Fruit fly (Drosophila melanogaster) whole organism, wandering third instar larva: ENCODE measurements around the gene Takl2.

Source experiments
- Abd-B ChIP-seq: fragments of >200 bp; optimal IDR thresholded peaks from 2 replicates; lab custom pipeline; 2017; ENCODE audit warnings: missing biosample characterization, missing genetic modification characterization
- CG32264 ChIP-seq: fragments of 200-800 bp; sonication (Bioruptor generic); optimal IDR thresholded peaks from 2 replicates; lab custom pipeline; 2016; ENCODE audit warnings: missing biosample characterization, missing genetic modification characterization
- CG9705 ChIP-seq: fragments of 200-800 bp; sonication (Bioruptor generic); optimal IDR thresholded peaks from 2 replicates; lab custom pipeline; 2018; ENCODE audit warnings: missing biosample characterization, mild to moderate bottlenecking, missing genetic modification characterization
- CrebA ChIP-seq: fragments of 200-800 bp; sonication (Bioruptor generic); optimal IDR thresholded peaks from 2 replicates; lab custom pipeline; 2016; ENCODE audit warnings: missing biosample characterization, mild to moderate bottlenecking, missing genetic modification characterization, borderline replicate concordance
- Dfd ChIP-seq: fragments of >200 bp; optimal IDR thresholded peaks from 2 replicates; lab custom pipeline; 2017; ENCODE audit warnings: missing biosample characterization, missing genetic modification characterization
- Dif ChIP-seq: fragments of 200-275, 200-300 bp; sonication (Bioruptor generic); optimal IDR thresholded peaks from 2 replicates; lab custom pipeline; 2018; ENCODE audit warnings: missing biosample characterization, missing genetic modification characterization; ENCODE audit not compliant: partially characterized antibody
- GATAd ChIP-seq: sonication (Bioruptor generic); optimal IDR thresholded peaks from 2 replicates; lab custom pipeline; 2016; ENCODE audit warnings: missing biosample characterization, missing genetic modification characterization
- HLH106 ChIP-seq: fragments of 200-800 bp; optimal IDR thresholded peaks from 3 replicates; lab custom pipeline; 2019; ENCODE audit warnings: missing biosample characterization, mild to moderate bottlenecking, missing genetic modification characterization, moderate library complexity
- Hr78 ChIP-seq: fragments of >200 bp; optimal IDR thresholded peaks from 2 replicates; lab custom pipeline; 2017; ENCODE audit warnings: missing biosample characterization, missing genetic modification characterization
- Hr83 ChIP-seq: fragments of 200-300 bp; sonication (Bioruptor generic); optimal IDR thresholded peaks from 2 replicates; lab custom pipeline; 2016; ENCODE audit warnings: missing biosample characterization, mild to moderate bottlenecking, missing genetic modification characterization, moderate library complexity; ENCODE audit not compliant: poor library complexity, severe bottlenecking
- Jra ChIP-seq: sonication (Bioruptor generic); optimal IDR thresholded peaks from 2 replicates; lab custom pipeline; 2016; ENCODE audit warnings: missing biosample characterization, missing genetic modification characterization
- Mio ChIP-seq: sonication (Bioruptor generic); optimal IDR thresholded peaks from 2 replicates; lab custom pipeline; 2016; ENCODE audit warnings: missing biosample characterization, missing genetic modification characterization
- Myc ChIP-seq: fragments of >200 bp; optimal IDR thresholded peaks from 2 replicates; lab custom pipeline; 2017
- N ChIP-seq: fragments of >200 bp; optimal IDR thresholded peaks from 2 replicates; lab custom pipeline; 2018; ENCODE audit warnings: missing biosample characterization, missing external identifiers, missing genetic modification characterization
- OdsH ChIP-seq: fragments of 200-800 bp; sonication (Bioruptor generic); optimal IDR thresholded peaks from 2 replicates; lab custom pipeline; 2016; ENCODE audit warnings: missing biosample characterization, mild to moderate bottlenecking, missing genetic modification characterization
- Rel ChIP-seq, 2 experiments: fragments of 200-800 bp; sonication (Bioruptor generic) in 1 of 2; optimal IDR thresholded peaks; 2 replicates in 1 of 2; 3 replicates in 1 of 2; lab custom pipeline; 2016 to 2019; ENCODE audit warnings: mild to moderate bottlenecking in 2 of 2, missing biosample characterization in 2 of 2, missing genetic modification characterization in 2 of 2, moderate library complexity in 1 of 2
- Sp1 ChIP-seq: fragments of 200-800 bp; sonication (Bioruptor generic); optimal IDR thresholded peaks from 3 replicates; lab custom pipeline; 2019; ENCODE audit warnings: missing biosample characterization, mild to moderate bottlenecking, missing genetic modification characterization, moderate library complexity
- Vsx2 ChIP-seq: fragments of 200-300, 225-300 bp; sonication (Bioruptor generic); optimal IDR thresholded peaks from 2 replicates; lab custom pipeline; 2018; ENCODE audit warnings: missing biosample characterization, missing genetic modification characterization; ENCODE audit not compliant: partially characterized antibody
- brk ChIP-seq: fragments of 200-800 bp; sonication (Bioruptor generic); optimal IDR thresholded peaks from 2 replicates; lab custom pipeline; 2016; ENCODE audit warnings: missing biosample characterization, mild to moderate bottlenecking, missing genetic modification characterization
- dl ChIP-seq, 2 experiments: fragments of 175-275, 200-275 bp in 1 of 2; fragments of 200-275 bp in 1 of 2; sonication (Bioruptor generic); optimal IDR thresholded peaks; lab custom pipeline; 2018; ENCODE audit warnings: mild to moderate bottlenecking in 2 of 2, missing biosample characterization in 2 of 2, missing genetic modification characterization in 2 of 2, moderate library complexity in 2 of 2; ENCODE audit not compliant: partially characterized antibody in 2 of 2, insufficient read depth in 1 of 2
- dmrt93B ChIP-seq: fragments of 200-800 bp; sonication (Bioruptor generic); optimal IDR thresholded peaks from 2 replicates; lab custom pipeline; 2018; ENCODE audit warnings: missing biosample characterization, mild to moderate bottlenecking, missing genetic modification characterization
- dsf ChIP-seq: sonication (Bioruptor generic); optimal IDR thresholded peaks from 2 replicates; lab custom pipeline; 2016; ENCODE audit warnings: missing biosample characterization, missing genetic modification characterization, borderline replicate concordance
- ey ChIP-seq: fragments of 200-800 bp; sonication (Bioruptor generic); optimal IDR thresholded peaks from 2 replicates; lab custom pipeline; 2016; ENCODE audit warnings: missing biosample characterization, missing genetic modification characterization
- fru ChIP-seq: fragments of 200-800 bp; sonication (Bioruptor generic); optimal IDR thresholded peaks from 3 replicates; lab custom pipeline; 2016; ENCODE audit warnings: missing biosample characterization, mild to moderate bottlenecking, missing genetic modification characterization
- h ChIP-seq: fragments of 200-800 bp; sonication (Bioruptor generic); optimal IDR thresholded peaks from 3 replicates; lab custom pipeline; 2016; ENCODE audit warnings: missing biosample characterization, mild to moderate bottlenecking, missing genetic modification characterization
- jim ChIP-seq: fragments of 175-275, 200-325 bp; sonication (Bioruptor generic); optimal IDR thresholded peaks from 2 replicates; lab custom pipeline; 2016; ENCODE audit warnings: missing biosample characterization, mild to moderate bottlenecking, missing genetic modification characterization
- psq ChIP-seq: fragments of 200-800 bp; sonication (Bioruptor generic); optimal IDR thresholded peaks from 3 replicates; lab custom pipeline; 2017; ENCODE audit warnings: missing biosample characterization, mild to moderate bottlenecking, missing genetic modification characterization, moderate library complexity
- rgr ChIP-seq: fragments of 200-800 bp; sonication (Bioruptor generic); optimal IDR thresholded peaks from 3 replicates; lab custom pipeline; 2016; ENCODE audit warnings: missing biosample characterization, mild to moderate bottlenecking, missing genetic modification characterization
- sage ChIP-seq: fragments of 200-800 bp; sonication (Bioruptor generic); optimal IDR thresholded peaks from 2 replicates; lab custom pipeline; 2016; ENCODE audit warnings: missing biosample characterization, mild to moderate bottlenecking, missing genetic modification characterization
- tai ChIP-seq: sonication (Bioruptor generic); optimal IDR thresholded peaks from 2 replicates; lab custom pipeline; 2016; ENCODE audit warnings: missing biosample characterization, missing genetic modification characterization
- usp ChIP-seq: fragments of >200 bp; optimal IDR thresholded peaks from 2 replicates; lab custom pipeline; 2017; ENCODE audit warnings: missing biosample characterization, missing genetic modification characterization
- woc ChIP-seq: sonication (Bioruptor generic); optimal IDR thresholded peaks from 2 replicates; lab custom pipeline; 2016; ENCODE audit warnings: missing biosample characterization, mild to moderate bottlenecking, missing genetic modification characterization

Takl2 gene

dm6 chr3R:22719607-22719949 is 14.1 kb downstream of the Takl2 start:
- TF ChIP-seq Dfd (GFP tag; lab: Kevin White, UChicago) (no peak), jim (GFP tag; lab: Kevin White, UChicago) (no peak), fru (GFP tag; lab: Kevin White, UChicago) (peak; percentile 6), Hr83 (no peak)

dm6 chr3R:22718937-22719606 is 14.6 kb downstream of the Takl2 start:
- TF ChIP-seq woc (GFP tag; lab: Kevin White, UChicago) (no peak), Abd-B (GFP tag; lab: Kevin White, UChicago) (no peak), rgr (no peak), CrebA (no peak), Myc (lab: Kevin White, UChicago) (no peak), jim (GFP tag; lab: Kevin White, UChicago) (no peak), psq (GFP tag; lab: Kevin White, UChicago) (no peak), usp (GFP tag; lab: Kevin White, UChicago) (no peak), brk (GFP tag; lab: Kevin White, UChicago) (no peak), Vsx2 (GFP tag; lab: Kevin White, UChicago) (no peak), tai (no peak), ey (GFP tag; lab: Kevin White, UChicago) (no peak), Jra (GFP tag; lab: Kevin White, UChicago) (no peak)
- TF ChIP-seq, all 38 proteins: peak for 0

dm6 chr3R:22718401-22718800 is 15.2 kb downstream of the Takl2 start:
- no peak for TF ChIP-seq Vsx2 (GFP tag; lab: Kevin White, UChicago)
- no peak for TF ChIP-seq h
- no peak for TF ChIP-seq ey (GFP tag; lab: Kevin White, UChicago)
- no peak for TF ChIP-seq OdsH (GFP tag; lab: Kevin White, UChicago)
- no peak for TF ChIP-seq sage (GFP tag; lab: Kevin White, UChicago)
- no peak for TF ChIP-seq GATAd
- no peak for TF ChIP-seq CG32264 (GFP tag; lab: Kevin White, UChicago)
- TF ChIP-seq dl (GFP tag; optimal IDR thresholded peaks at IDR 0.05; lab: Kevin White, UChicago; ENCODE audit: insufficient read depth in 1 of 2, partially characterized antibody in 2 of 2) = no peak
- TF ChIP-seq dmrt93B = no peak
- TF ChIP-seq Dfd (GFP tag; lab: Kevin White, UChicago) = no peak
- no peak for TF ChIP-seq Hr83
- TF ChIP-seq Mio = no peak
- no peak for TF ChIP-seq Rel (GFP tag; optimal IDR thresholded peaks at IDR 0.05; lab: Kevin White, UChicago)
- TF ChIP-seq Rel (tag; optimal IDR thresholded peaks at IDR 0.05; lab: Kevin White, UChicago) = no peak
- TF ChIP-seq fru (GFP tag; lab: Kevin White, UChicago) = no peak
- TF ChIP-seq jim (GFP tag; lab: Kevin White, UChicago) = no peak
- TF ChIP-seq CrebA = no peak
- no peak for TF ChIP-seq N (GFP tag; lab: Kevin White, UChicago)
- no peak for TF ChIP-seq Hr78 (GFP tag; lab: Kevin White, UChicago)

dm6 chr3R:22717863-22718262 is 15.8 kb downstream of the Takl2 start:
- no peak for TF ChIP-seq Dif (GFP tag; lab: Kevin White, UChicago)
- no peak for TF ChIP-seq ey (GFP tag; lab: Kevin White, UChicago)
- no peak for TF ChIP-seq Dfd (GFP tag; lab: Kevin White, UChicago)
- TF ChIP-seq dsf (GFP tag; lab: Kevin White, UChicago) = no peak
- TF ChIP-seq dmrt93B = no peak
- no peak for TF ChIP-seq Hr78 (GFP tag; lab: Kevin White, UChicago)
- no peak for TF ChIP-seq Myc (lab: Kevin White, UChicago)
- no peak for TF ChIP-seq CrebA
- no peak for TF ChIP-seq CG9705
- TF ChIP-seq brk (GFP tag; lab: Kevin White, UChicago) = no peak

dm6 chr3R:22710662-22711061 is 23.0 kb downstream of the Takl2 start, which contains the start of gene CG4907:
Gene CG4907, minus strand, starts transcription at chr3R:22710762.
- no peak for TF ChIP-seq jim (GFP tag; lab: Kevin White, UChicago)
- no peak for TF ChIP-seq CG9705
- no peak for TF ChIP-seq HLH106 (tag; lab: Kevin White, UChicago)
- TF ChIP-seq Mio = no peak
- no peak for TF ChIP-seq dmrt93B
- no peak for TF ChIP-seq fru (GFP tag; lab: Kevin White, UChicago)
- no peak for TF ChIP-seq tai
- TF ChIP-seq Hr83 = no peak
- TF ChIP-seq psq (GFP tag; lab: Kevin White, UChicago) = no peak
- no peak for TF ChIP-seq CG32264 (GFP tag; lab: Kevin White, UChicago)
- TF ChIP-seq Sp1 (GFP tag; lab: Kevin White, UChicago) = no peak
- no peak for TF ChIP-seq dsf (GFP tag; lab: Kevin White, UChicago)
